Worm (Caenorhabditis elegans): Measurements from ENCODE around the gene F14D2.8.

- no peak for TF ChIP-seq elt-1 (tag; optimal IDR thresholded peaks at IDR 0.05; ENCODE audit: borderline replicate concordance, insufficient read depth)
- no peak for TF ChIP-seq unc-62 (GFP tag; optimal IDR thresholded peaks at IDR 0.05)
- TF ChIP-seq blmp-1 (tag; optimal IDR thresholded peaks at IDR 0.05) = no peak
These were observed 20.4 kb upstream of the F14D2.8 start, which contains the start of gene Y49F6C.8 for ce11 chrII:3370061-3370460.

Data from whole organism, mixed stage, embryonic.